Worm (Caenorhabditis elegans): ENCODE results near the gene dhhc-4.

Gene dhhc-4

DNA sequence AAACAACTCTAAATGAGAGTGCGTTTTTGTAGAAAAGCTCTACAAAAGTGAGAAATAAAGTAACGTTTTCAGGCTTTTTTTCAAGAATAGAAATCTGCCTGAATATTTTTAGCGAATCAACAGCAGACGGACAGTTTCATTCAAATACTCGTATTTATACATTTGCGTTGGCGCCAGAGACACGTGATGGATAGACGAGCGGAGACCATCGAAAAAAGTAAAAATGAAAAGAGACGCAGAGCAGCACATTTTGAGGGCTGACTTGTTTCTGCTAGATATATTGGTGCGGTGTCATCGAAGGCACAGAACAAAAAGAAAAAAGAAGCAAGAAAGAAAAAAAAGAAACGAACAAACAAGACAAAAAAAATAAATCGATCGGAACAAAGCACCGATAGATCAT, 41.6 kb downstream of the dhhc-4 start (continued):
- TF ChIP-seq lin-15B (tag; optimal IDR thresholded peaks at IDR 0.05), result no peak
- TF ChIP-seq ctbp-1 (GFP tag; IDR thresholded peaks at IDR 0.05), result no peak
- 0 out of 2 replicates have a peak, but pooled peaks have one; percentile 63 for TF ChIP-seq zfp-3 (GFP tag; conservative IDR thresholded peaks at IDR 0.05)
- TF ChIP-seq aha-1 (tag), result peak; percentile 87
- peak in 1 of 2 experiments; percentile 71 for TF ChIP-seq mdl-1 (tag; optimal IDR thresholded peaks at IDR 0.05)
- no peak for TF ChIP-seq ztf-7 (tag; optimal IDR thresholded peaks at IDR 0.05)
- TF ChIP-seq spr-3 (GFP tag; optimal IDR thresholded peaks at IDR 0.05), result no peak
- TF ChIP-seq lin-38 (GFP tag; IDR thresholded peaks at IDR 0.05), result peak; percentile 62
- TF ChIP-seq hmg-1.1 (GFP tag; IDR thresholded peaks at IDR 0.05), result 0 out of 2 replicates have a peak, but pooled peaks have one; percentile 11

DNA sequence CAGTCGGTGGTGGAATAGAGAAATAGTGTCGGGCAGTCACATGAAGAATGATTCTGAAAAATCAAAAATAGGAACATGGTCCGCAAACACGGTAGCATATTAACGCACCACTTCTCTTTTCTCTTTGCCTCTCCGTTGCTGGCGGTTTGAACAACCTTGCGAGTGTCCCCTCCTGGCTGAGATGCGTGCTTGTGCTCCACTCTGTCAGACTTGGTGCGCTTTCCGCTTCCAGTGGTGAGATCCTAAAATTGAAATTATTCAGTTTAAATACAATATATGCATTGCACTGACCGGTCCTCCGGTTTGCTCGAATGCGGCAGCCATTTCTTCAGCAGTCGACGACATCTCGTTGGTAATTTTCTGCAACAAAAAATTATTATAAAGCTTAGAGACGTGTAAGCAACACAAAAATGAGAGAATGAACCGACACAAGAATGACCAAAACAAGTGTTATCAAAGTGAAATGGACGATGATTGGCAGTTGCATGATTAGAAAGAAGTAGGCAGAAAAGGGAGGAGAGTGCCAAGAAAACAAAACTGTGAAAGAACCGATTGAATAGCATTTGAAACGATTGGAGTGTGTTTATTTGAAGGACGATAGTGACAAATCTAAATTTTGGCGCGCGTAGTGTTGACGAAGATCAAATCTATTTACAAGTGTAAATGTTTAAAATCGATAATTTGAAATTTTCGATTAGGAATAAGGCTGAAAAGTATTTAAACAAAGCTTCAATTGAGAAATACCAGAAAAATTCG, 42.3 kb downstream of the dhhc-4 start, which contains the start of gene ZK632.9:
ZK632.9 (minus strand) TSS at position 360 of the 756 bp plus-strand sequence.
- TF ChIP-seq egl-27 (tag; optimal IDR thresholded peaks at IDR 0.05) (no peak), dve-1 (tag; optimal IDR thresholded peaks at IDR 0.05; ENCODE audit: insufficient read depth) (peak; percentile 54), Y105C5A.15 (GFP tag; IDR thresholded peaks at IDR 0.05) (0 out of 2 replicates have a peak, but pooled peaks have one; percentile 25), fkh-10 (GFP tag; optimal IDR thresholded peaks at IDR 0.05) (no peak), dpl-1 (GFP tag; optimal IDR thresholded peaks at IDR 0.05) (peak; percentile 10), attf-4 (tag; optimal IDR thresholded peaks at IDR 0.05) (no peak), Y75B8A.6 (GFP tag; IDR thresholded peaks at IDR 0.05) (peak; percentile 70; the same call in 1 of the 2 replicates), unc-130 (GFP tag; optimal IDR thresholded peaks at IDR 0.05) (no peak), dmd-9 (GFP tag; IDR thresholded peaks at IDR 0.05) (no peak), snpc-4 (tag; optimal IDR thresholded peaks at IDR 0.05) (no peak), nhr-48 (tag; optimal IDR thresholded peaks at IDR 0.05) (no peak), ceh-32 (tag; optimal IDR thresholded peaks at IDR 0.05; ENCODE audit: poor library complexity) (no peak), ceh-28 (tag; optimal IDR thresholded peaks at IDR 0.05) (peak; percentile 26), nhr-6 (tag; optimal IDR thresholded peaks at IDR 0.05) (no peak), daf-16 (GFP tag; optimal IDR thresholded peaks at IDR 0.05) (no peak), daf-16 (tag; optimal IDR thresholded peaks at IDR 0.05) (peak; percentile 94), daf-19 (GFP tag; conservative IDR thresholded peaks at IDR 0.05) (no peak), nhr-111 (GFP tag; optimal IDR thresholded peaks at IDR 0.05) (no peak), nhr-10 (tag; optimal IDR thresholded peaks at IDR 0.05) (no peak), aha-1 (tag) (no peak), duxl-1 (tag; optimal IDR thresholded peaks at IDR 0.05; ENCODE audit: poor library complexity) (no peak), nhr-28 (tag; optimal IDR thresholded peaks at IDR 0.05) (peak; percentile 63), daf-8 (GFP tag; IDR thresholded peaks at IDR 0.05) (no peak), gei-8 (GFP tag; optimal IDR thresholded peaks at IDR 0.05) (no peak), pha-4 (GFP tag; IDR thresholded peaks at IDR 0.05) (0 out of 2 replicates have a peak, but pooled peaks have one; percentile 32), pha-4 (tag; optimal IDR thresholded peaks at IDR 0.05) (no peak), lim-7 (GFP tag; IDR thresholded peaks at IDR 0.05) (no peak), mdt-29 (GFP tag; IDR thresholded peaks at IDR 0.05) (no peak), nhr-42 (GFP tag; IDR thresholded peaks at IDR 0.05) (no peak), hlh-11 (tag; optimal IDR thresholded peaks at IDR 0.05) (peak; percentile 41), lin-15B (tag; optimal IDR thresholded peaks at IDR 0.05) (no peak), unc-62 (GFP tag; optimal IDR thresholded peaks at IDR 0.05 in 1 of 2) (peak in 1 of 2 experiments; percentile 56), unc-62 (tag; optimal IDR thresholded peaks at IDR 0.05) (no peak), T26A8.4 (GFP tag; IDR thresholded peaks at IDR 0.05) (peak; percentile 41; the same call in 1 of the 2 replicates), lin-29 (GFP tag; IDR thresholded peaks at IDR 0.05) (no peak), snpc-1.2 (GFP tag; IDR thresholded peaks at IDR 0.05) (0 out of 2 replicates have a peak, but pooled peaks have one; percentile 34), ceh-62 (tag; optimal IDR thresholded peaks at IDR 0.05) (no peak), mes-2 (tag; optimal IDR thresholded peaks at IDR 0.05; ENCODE audit: poor library complexity, severe bottlenecking) (peak; percentile 33), dmd-6 (GFP tag; IDR thresholded peaks at IDR 0.05) (peak; percentile 48), egl-43 (GFP tag; IDR thresholded peaks at IDR 0.05) (peak; percentile 54), lin-13 (GFP tag; optimal IDR thresholded peaks at IDR 0.05) (no peak), zfp-3 (GFP tag; conservative IDR thresholded peaks at IDR 0.05) (no peak), nhr-77 (tag; optimal IDR thresholded peaks at IDR 0.05) (no peak)
